Worm (Caenorhabditis elegans) whole organism, L4 larva: ENCODE data around the gene C55C3.4.

Experiments used
- egl-27 ChIP-seq: sonication (generic microtip); optimal IDR thresholded peaks from 3 replicates; lab custom pipeline; 2017; ENCODE audit warnings: missing biosample characterization, missing genetic modification reagents, missing genetic modification characterization
- lsy-2 ChIP-seq, 2 experiments: fragments of 150-350 bp in 1 of 2; sonication (generic microtip) in 1 of 2; optimal IDR thresholded peaks; 2 replicates each; lab custom pipeline; 2014 to 2017; ENCODE audit warnings: missing biosample characterization in 2 of 2, missing genetic modification characterization in 2 of 2
- nhr-102 ChIP-seq: sonication (generic microtip); optimal IDR thresholded peaks from 2 replicates; lab custom pipeline; 2016; ENCODE audit warnings: mild to moderate bottlenecking, missing genetic modification characterization, moderate library complexity, missing compliant biosample characterization

- no peak for TF ChIP-seq lsy-2 (tag; optimal IDR thresholded peaks at IDR 0.05; lab: Kevin White, UChicago)
- no peak for TF ChIP-seq egl-27 (tag; lab: Kevin White, UChicago)
- no peak for TF ChIP-seq nhr-102 (tag; lab: Kevin White, UChicago)
Measured at ce11 chrIV:5690386-5691080, 12.6 kb upstream of the C55C3.4 start, which contains the start of gene C55C3.8.
